Worm (Caenorhabditis elegans) whole organism, L3 larva: ENCODE data around the gene C06G1.1.

Source experiments
- ZK546.5 ChIP-seq: sonication (generic microtip); optimal IDR thresholded peaks from 2 replicates; lab custom pipeline; 2017; ENCODE audit warnings: missing biosample characterization, missing genetic modification characterization
- aly-2 ChIP-seq: fragments of 150-350 bp; optimal IDR thresholded peaks from 2 replicates; lab custom pipeline; 2014; ENCODE audit warnings: missing biosample characterization, missing genetic modification characterization
- ama-1 ChIP-seq: fragments of 150-350 bp; optimal IDR thresholded peaks from 2 replicates; lab custom pipeline; 2018
- ceh-16 ChIP-seq: sonication (generic microtip); optimal IDR thresholded peaks from 2 replicates; lab custom pipeline; 2017; ENCODE audit warnings: missing biosample characterization, missing genetic modification characterization
- ceh-28 ChIP-seq: fragments of 150-350 bp; optimal IDR thresholded peaks from 2 replicates; lab custom pipeline; 2014; ENCODE audit warnings: missing biosample characterization, missing genetic modification reagents, missing genetic modification characterization
- ceh-82 ChIP-seq: fragments of 150-350 bp; optimal IDR thresholded peaks from 2 replicates; lab custom pipeline; 2014; ENCODE audit warnings: missing biosample characterization, missing genetic modification characterization
- daf-12 ChIP-seq: fragments of 150-350 bp; optimal IDR thresholded peaks from 2 replicates; lab custom pipeline; 2014; ENCODE audit warnings: missing biosample characterization, missing genetic modification reagents, missing genetic modification characterization
- egl-5 ChIP-seq: fragments of 150-350 bp; optimal IDR thresholded peaks from 2 replicates; lab custom pipeline; 2017; ENCODE audit warnings: missing biosample characterization, missing genetic modification reagents, missing genetic modification characterization, inconsistent platforms
- elt-1 ChIP-seq: fragments of 150-350 bp; optimal IDR thresholded peaks from 2 replicates; lab custom pipeline; 2014; ENCODE audit warnings: missing biosample characterization, missing genetic modification characterization
- elt-2 ChIP-seq: sonication (generic microtip); optimal IDR thresholded peaks from 2 replicates; lab custom pipeline; 2016; ENCODE audit warnings: missing genetic modification reagents, mild to moderate bottlenecking, missing genetic modification characterization, missing compliant biosample characterization
- elt-3 ChIP-seq, 3 experiments: fragments of 150-350 bp in 1 of 3; sonication (generic microtip) in 2 of 3; optimal IDR thresholded peaks; 2 replicates in 2 of 3; 4 replicates in 1 of 3; lab custom pipeline; 2014 to 2017; ENCODE audit warnings: missing biosample characterization in 3 of 3, missing genetic modification characterization in 3 of 3
- eor-1 ChIP-seq, 2 experiments: fragments of 150-350 bp; optimal IDR thresholded peaks; 2 replicates each; lab custom pipeline; 2014 to 2018; ENCODE audit warnings: missing biosample characterization in 2 of 2, missing genetic modification characterization in 2 of 2
- fkh-10 ChIP-seq: sonication (generic microtip); optimal IDR thresholded peaks from 2 replicates; lab custom pipeline; 2017; ENCODE audit warnings: missing biosample characterization, missing genetic modification reagents, missing genetic modification characterization
- fos-1 ChIP-seq: fragments of 150-350 bp; optimal IDR thresholded peaks from 2 replicates; lab custom pipeline; 2014; ENCODE audit warnings: missing biosample characterization, missing genetic modification characterization
- hmg-11 ChIP-seq: sonication (generic microtip); optimal IDR thresholded peaks from 2 replicates; lab custom pipeline; 2016; ENCODE audit warnings: missing genetic modification characterization, missing compliant biosample characterization
- jun-1 ChIP-seq: fragments of 150-350 bp; optimal IDR thresholded peaks from 2 replicates; lab custom pipeline; 2014; ENCODE audit warnings: missing biosample characterization, missing genetic modification reagents, missing genetic modification characterization
- lin-15B ChIP-seq: fragments of 150-350 bp; optimal IDR thresholded peaks from 2 replicates; lab custom pipeline; 2014; ENCODE audit warnings: missing biosample characterization, missing genetic modification characterization
- lin-39 ChIP-seq: fragments of 150-350 bp; optimal IDR thresholded peaks from 2 replicates; lab custom pipeline; 2018; ENCODE audit warnings: missing biosample characterization, missing genetic modification reagents, missing genetic modification characterization
- lsy-12 ChIP-seq: sonication (generic microtip); optimal IDR thresholded peaks from 2 replicates; lab custom pipeline; 2016; ENCODE audit warnings: mild to moderate bottlenecking, missing genetic modification characterization, missing compliant biosample characterization
- mdl-1 ChIP-seq: fragments of 150-350 bp; optimal IDR thresholded peaks from 2 replicates; lab custom pipeline; 2014; ENCODE audit warnings: missing biosample characterization, missing genetic modification characterization
- mml-1 ChIP-seq: fragments of 150-350 bp; sonication (generic microtip); optimal IDR thresholded peaks from 3 replicates; lab custom pipeline; 2014; ENCODE audit warnings: missing biosample characterization, missing genetic modification characterization
- nfya-1 ChIP-seq: sonication (generic microtip); optimal IDR thresholded peaks from 2 replicates; lab custom pipeline; 2017; ENCODE audit warnings: missing genetic modification characterization, mild to moderate bottlenecking, missing compliant biosample characterization, antibody characterized with exemption, moderate library complexity; ENCODE audit not compliant: insufficient read depth
- nhr-11 ChIP-seq: fragments of 150-350 bp; optimal IDR thresholded peaks from 2 replicates; lab custom pipeline; 2014; ENCODE audit warnings: missing biosample characterization, missing genetic modification characterization
- nhr-12 ChIP-seq: fragments of 150-350 bp; optimal IDR thresholded peaks from 2 replicates; lab custom pipeline; 2014; ENCODE audit warnings: missing biosample characterization, missing genetic modification characterization
- nhr-23 ChIP-seq: fragments of 150-350 bp; optimal IDR thresholded peaks from 2 replicates; lab custom pipeline; 2014; ENCODE audit warnings: missing biosample characterization, missing genetic modification reagents, missing genetic modification characterization
- nhr-237 ChIP-seq: fragments of 150-350 bp; optimal IDR thresholded peaks from 2 replicates; lab custom pipeline; 2014; ENCODE audit warnings: missing biosample characterization, missing genetic modification characterization
- nhr-25 ChIP-seq: sonication (generic microtip); optimal IDR thresholded peaks from 2 replicates; lab custom pipeline; 2017; ENCODE audit warnings: missing biosample characterization, missing genetic modification characterization
- nhr-28 ChIP-seq: fragments of 150-350 bp; optimal IDR thresholded peaks from 2 replicates; lab custom pipeline; 2014; ENCODE audit warnings: missing biosample characterization, missing genetic modification characterization
- nhr-43 ChIP-seq: sonication (generic microtip); optimal IDR thresholded peaks from 2 replicates; lab custom pipeline; 2016; ENCODE audit warnings: mild to moderate bottlenecking, missing genetic modification characterization, missing compliant biosample characterization; ENCODE audit not compliant: poor library complexity, severe bottlenecking
- nhr-67 ChIP-seq: fragments of 150-350 bp; optimal IDR thresholded peaks from 2 replicates; lab custom pipeline; 2014; ENCODE audit warnings: missing biosample characterization, missing genetic modification characterization
- nhr-76 ChIP-seq: fragments of 150-350 bp; sonication (generic microtip); optimal IDR thresholded peaks from 5 replicates; lab custom pipeline; 2014; ENCODE audit warnings: missing biosample characterization, missing genetic modification characterization
- nhr-77 ChIP-seq: fragments of 150-350 bp; optimal IDR thresholded peaks from 2 replicates; lab custom pipeline; 2014; ENCODE audit warnings: missing biosample characterization, missing genetic modification characterization
- pha-4 ChIP-seq: fragments of 150-350 bp; optimal IDR thresholded peaks from 2 replicates; lab custom pipeline; 2014; ENCODE audit warnings: missing biosample characterization, missing genetic modification reagents, missing genetic modification characterization
- pqm-1 ChIP-seq: fragments of 150-350 bp; optimal IDR thresholded peaks from 2 replicates; lab custom pipeline; 2017; ENCODE audit warnings: missing biosample characterization, missing genetic modification characterization, inconsistent platforms
- sea-2 ChIP-seq: fragments of 150-350 bp; sonication (generic microtip); optimal IDR thresholded peaks from 4 replicates; lab custom pipeline; 2014; ENCODE audit warnings: missing biosample characterization, missing genetic modification reagents, missing genetic modification characterization
- skn-1 ChIP-seq: fragments of 150-350 bp; optimal IDR thresholded peaks from 2 replicates; lab custom pipeline; 2014; ENCODE audit warnings: missing biosample characterization, missing genetic modification characterization
- snpc-4 ChIP-seq: fragments of 150-350 bp; optimal IDR thresholded peaks from 2 replicates; lab custom pipeline; 2014; ENCODE audit warnings: missing biosample characterization, missing genetic modification characterization
- tbx-2 ChIP-seq: sonication (generic microtip); optimal IDR thresholded peaks from 2 replicates; lab custom pipeline; 2016; ENCODE audit warnings: mild to moderate bottlenecking, missing genetic modification characterization, missing compliant biosample characterization
- unc-39 ChIP-seq: sonication (generic microtip); optimal IDR thresholded peaks from 4 replicates; lab custom pipeline; 2017; ENCODE audit warnings: missing biosample characterization, missing genetic modification characterization
- unc-62 ChIP-seq: fragments of 150-350 bp; sonication (generic microtip); optimal IDR thresholded peaks from 4 replicates; lab custom pipeline; 2014; ENCODE audit warnings: missing biosample characterization, missing genetic modification reagents, missing genetic modification characterization
- zag-1 ChIP-seq: fragments of 150-350 bp; optimal IDR thresholded peaks from 2 replicates; lab custom pipeline; 2014; ENCODE audit warnings: missing biosample characterization, missing genetic modification characterization
- ztf-11 ChIP-seq: fragments of 150-350 bp; optimal IDR thresholded peaks from 2 replicates; lab custom pipeline; 2014; ENCODE audit warnings: missing biosample characterization, missing genetic modification characterization

The C06G1.1 gene

DNA sequence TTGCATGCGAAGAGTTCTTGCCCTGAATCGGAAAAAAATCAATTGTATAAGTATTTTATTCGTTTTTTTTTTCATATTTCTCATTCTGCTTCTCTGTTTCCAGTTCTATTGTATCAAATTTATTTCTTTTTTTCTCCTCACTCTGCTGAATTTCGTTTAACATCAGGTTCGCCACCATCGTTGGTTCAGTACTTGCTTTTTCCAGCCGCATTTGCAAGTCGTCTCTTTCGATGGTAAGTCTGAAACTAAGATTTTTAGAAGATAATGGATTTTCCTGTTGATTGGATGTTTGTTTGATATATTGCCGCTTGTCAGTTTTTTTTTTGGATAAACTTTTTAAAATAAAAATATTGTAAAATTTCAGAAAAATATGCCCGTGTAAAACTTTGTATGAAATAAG is 26.0 kb upstream of the C06G1.1 start:
- TF ChIP-seq sea-2 (no peak), ceh-28 (tag; lab: Kevin White, UChicago) (no peak), unc-39 (tag; lab: Kevin White, UChicago) (no peak), lin-15B (tag; lab: Kevin White, UChicago) (no peak), nhr-43 (tag; lab: Kevin White, UChicago) (no peak), elt-3 (tag; optimal IDR thresholded peaks at IDR 0.05; lab: Kevin White, UChicago) (no peak), ama-1 (lab: Kevin White, UChicago) (no peak), skn-1 (tag; lab: Kevin White, UChicago) (no peak), nfya-1 (tag; lab: Kevin White, UChicago) (no peak), elt-1 (tag; lab: Kevin White, UChicago) (no peak), eor-1 (tag; optimal IDR thresholded peaks at IDR 0.05; lab: Kevin White, UChicago) (no peak)

ce11 chrX:16609424-16609823 is 23.7 kb upstream of the C06G1.1 start, which contains the start of gene F59C12.3:
Gene F59C12.3 (minus strand): TSS chrX:16609524.
- no peak for TF ChIP-seq tbx-2 (tag; lab: Kevin White, UChicago)
- TF ChIP-seq nhr-77 (tag; lab: Kevin White, UChicago) = no peak
- no peak for TF ChIP-seq nhr-28 (tag; lab: Kevin White, UChicago)
- TF ChIP-seq, all 47 proteins: peak for 0

- TF ChIP-seq fos-1 (tag; lab: Kevin White, UChicago) (no peak), unc-39 (tag; lab: Kevin White, UChicago) (no peak), fkh-10 (GFP tag; lab: Kevin White, UChicago) (no peak), zag-1 (tag; lab: Kevin White, UChicago) (no peak), mml-1 (tag; lab: Kevin White, UChicago) (no peak), ceh-82 (tag; lab: Kevin White, UChicago) (no peak), nhr-76 (tag; lab: Kevin White, UChicago) (no peak), lin-39 (tag; lab: Kevin White, UChicago) (peak; percentile 39), egl-5 (peak; percentile 56), snpc-4 (peak; percentile 12), hmg-11 (tag; lab: Kevin White, UChicago) (peak; percentile 69), nfya-1 (tag; lab: Kevin White, UChicago) (peak; percentile 58), tbx-2 (tag; lab: Kevin White, UChicago) (no peak), pha-4 (tag; lab: Kevin White, UChicago) (peak; percentile 34), nhr-12 (no peak), ztf-11 (tag; lab: Kevin White, UChicago) (no peak), nhr-43 (tag; lab: Kevin White, UChicago) (no peak), ceh-28 (tag; lab: Kevin White, UChicago) (peak; percentile 69), nhr-11 (tag; lab: Kevin White, UChicago) (no peak), eor-1 (tag; optimal IDR thresholded peaks at IDR 0.05; lab: Kevin White, UChicago) (no peak), aly-2 (tag; lab: Kevin White, UChicago) (no peak), nhr-23 (tag; lab: Kevin White, UChicago) (no peak), mdl-1 (tag; lab: Kevin White, UChicago) (no peak), nhr-237 (tag; lab: Kevin White, UChicago) (no peak)
These were observed 21.7 kb upstream of the C06G1.1 start for ce11 chrX:16611333-16612043.

ce11 chrX:16612293-16612946 is 20.7 kb upstream of the C06G1.1 start:
- TF ChIP-seq unc-62 (GFP tag; lab: Kevin White, UChicago) (peak; percentile 63), nhr-11 (tag; lab: Kevin White, UChicago) (peak; percentile 93), snpc-4 (peak; percentile 73), jun-1 (peak; percentile 96), aly-2 (tag; lab: Kevin White, UChicago) (no peak), nhr-67 (tag; lab: Kevin White, UChicago) (no peak), lin-15B (tag; lab: Kevin White, UChicago) (peak; percentile 67), ceh-82 (tag; lab: Kevin White, UChicago) (peak; percentile 53), lsy-12 (tag; lab: Kevin White, UChicago) (peak; percentile 94), egl-5 (peak; percentile 62), fos-1 (tag; lab: Kevin White, UChicago) (peak; percentile 86), ceh-28 (tag; lab: Kevin White, UChicago) (peak; percentile 94), skn-1 (tag; lab: Kevin White, UChicago) (peak; percentile 58), daf-12 (tag; lab: Kevin White, UChicago) (no peak), unc-39 (tag; lab: Kevin White, UChicago) (peak; percentile 71), nhr-12 (no peak), nhr-25 (tag; lab: Kevin White, UChicago) (peak; percentile 98), pha-4 (tag; lab: Kevin White, UChicago) (peak; percentile 93), nhr-23 (tag; lab: Kevin White, UChicago) (peak; percentile 92), ceh-16 (tag; lab: Kevin White, UChicago) (no peak), nhr-237 (tag; lab: Kevin White, UChicago) (no peak), elt-2 (tag; lab: Kevin White, UChicago) (peak; percentile 91), nhr-43 (tag; lab: Kevin White, UChicago) (peak; percentile 75), pqm-1 (tag; lab: Kevin White, UChicago) (peak; percentile 74), mdl-1 (tag; lab: Kevin White, UChicago) (peak; percentile 93), ZK546.5 (tag; lab: Kevin White, UChicago) (no peak)
